Worm (Caenorhabditis elegans): ENCODE data around the gene srlf-29.

DNA sequence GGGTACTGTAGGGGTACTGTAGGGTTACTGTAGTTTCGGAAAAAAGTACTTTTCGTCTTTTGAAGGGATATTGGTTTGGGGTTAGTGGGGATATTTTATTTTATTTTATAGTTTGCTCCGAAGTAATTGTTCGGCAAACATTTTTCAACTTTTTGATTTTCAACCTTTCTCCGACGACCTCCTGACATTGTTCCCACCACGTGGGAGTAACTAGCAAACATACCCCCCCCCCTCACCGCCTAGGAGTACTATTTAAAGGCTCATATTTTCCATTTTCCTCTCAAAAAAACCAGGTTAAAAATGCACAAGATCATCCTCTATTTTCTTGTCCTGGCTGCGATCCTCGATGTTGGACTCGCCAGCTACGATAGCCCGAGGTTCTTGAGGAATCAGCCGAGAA is at the start of gene srlf-29:
- no peak for TF ChIP-seq T22C8.4 (GFP tag; IDR thresholded peaks at IDR 0.05)
- TF ChIP-seq ztf-29 (GFP tag; IDR thresholded peaks at IDR 0.05), result no peak
- TF ChIP-seq tab-1 (GFP tag; IDR thresholded peaks at IDR 0.05), result no peak
- TF ChIP-seq ztf-23 (GFP tag; IDR thresholded peaks at IDR 0.05), result no peak
- TF ChIP-seq cog-1 (tag; optimal IDR thresholded peaks at IDR 0.05), result no peak
- no peak for TF ChIP-seq flt-1 (GFP tag; IDR thresholded peaks at IDR 0.05)

All from whole organism, midembryonic.